Fruit fly (Drosophila melanogaster) whole organism, prepupa: ENCODE measurements around the gene CG31262.

Experiments used
- CG1621 ChIP-seq: fragments of 200-800 bp; sonication (Bioruptor generic); optimal IDR thresholded peaks from 3 replicates; lab custom pipeline; 2018; ENCODE audit warnings: missing biosample characterization, mild to moderate bottlenecking, missing genetic modification characterization
- CG6163 ChIP-seq: fragments of 200-800 bp; sonication (Bioruptor generic); IDR thresholded peaks from 3 replicates; pipeline ENCODE4 v1.3.6; 2022; ENCODE audit warnings: missing biosample characterization, missing genetic modification characterization
- CG6792 ChIP-seq: fragments of 200-800 bp; sonication (Bioruptor generic); optimal IDR thresholded peaks from 3 replicates; lab custom pipeline; 2016; ENCODE audit warnings: missing biosample characterization, missing genetic modification characterization
- Hr39 ChIP-seq: fragments of 200-800 bp; sonication (Bioruptor generic); optimal IDR thresholded peaks from 2 replicates; lab custom pipeline; 2016; ENCODE audit warnings: missing biosample characterization, missing genetic modification characterization
- Met ChIP-seq: fragments of 200-800 bp; sonication (Bioruptor generic); optimal IDR thresholded peaks from 3 replicates; lab custom pipeline; 2016; ENCODE audit warnings: missing biosample characterization, missing genetic modification characterization
- OdsH ChIP-seq: fragments of 200-800 bp; sonication (Bioruptor generic); optimal IDR thresholded peaks from 3 replicates; lab custom pipeline; 2016; ENCODE audit warnings: missing biosample characterization, missing genetic modification characterization
- cyc ChIP-seq: fragments of 200-800 bp; sonication (Bioruptor generic); optimal IDR thresholded peaks from 3 replicates; lab custom pipeline; 2016; ENCODE audit warnings: missing biosample characterization, missing genetic modification characterization
- fd85E ChIP-seq: fragments of 200-800 bp; sonication (Bioruptor generic); optimal IDR thresholded peaks from 3 replicates; lab custom pipeline; 2016; ENCODE audit warnings: missing biosample characterization, missing genetic modification characterization
- salr ChIP-seq, 2 experiments: fragments of 200-800 bp; sonication (Bioruptor generic); optimal IDR thresholded peaks; 3 replicates each; lab custom pipeline; 2016 to 2018; ENCODE audit warnings: missing biosample characterization in 2 of 2, missing genetic modification characterization in 2 of 2, mild to moderate bottlenecking in 1 of 2
- svp ChIP-seq: fragments of 200-800 bp; sonication (Bioruptor generic); peaks from one replicate; lab custom pipeline; 2016; ENCODE audit warnings: missing biosample characterization, missing genetic modification characterization
- vri ChIP-seq: fragments of 200-800 bp; sonication (Bioruptor generic); optimal IDR thresholded peaks from 3 replicates; lab custom pipeline; 2016; ENCODE audit warnings: missing biosample characterization, mild to moderate bottlenecking, missing genetic modification characterization

dm6 chr3R:17192009-17192408 is 30.9 kb downstream of the CG31262 start:
- TF ChIP-seq Met: no peak
- TF ChIP-seq cyc (GFP tag; lab: Kevin White, UChicago): no peak
- no peak for TF ChIP-seq Hr39
- TF ChIP-seq CG6792 (GFP tag; lab: Kevin White, UChicago): no peak
- no peak for TF ChIP-seq svp
- TF ChIP-seq CG1621: no peak
- TF ChIP-seq OdsH (GFP tag; lab: Kevin White, UChicago): no peak
- TF ChIP-seq salr (GFP tag; optimal IDR thresholded peaks at IDR 0.05; lab: Kevin White, UChicago): no peak
- peak; percentile 65; the same call in 2 of the 3 replicates for TF ChIP-seq CG6163 (GFP tag; lab: Robert Waterston, UW)
- no peak for TF ChIP-seq vri (GFP tag; lab: Kevin White, UChicago)
- TF ChIP-seq fd85E (GFP tag; lab: Kevin White, UChicago): no peak
